Comparison of ENCODE assay signal across 1 fruit fly cellular context in genomic region chr3R:18396801-18397604, dm6.
TF ChIP-seq lines count a peak whose summit lies in the region.

Gene Vti1b, plus strand, starts transcription at chr3R:18396995.

TF ChIP-seq in whole organism, embryonic, 481 proteins besides CTCF, POLR2A, EP300 and RAD21 (continued from another document and continues in another):
- TF ChIP-seq CG10274 (GFP tag; optimal IDR thresholded peaks at IDR 0.05; lab: Kevin White, UChicago) (peak; percentile 83), CG6854 (GFP tag; optimal IDR thresholded peaks at IDR 0.05; lab: Kevin White, UChicago) (peak; percentile 82), CG9932 (GFP tag; IDR thresholded peaks at IDR 0.05; lab: Robert Waterston, UW) (peak; percentile 92), sqz (GFP tag; optimal IDR thresholded peaks at IDR 0.05; lab: Kevin White, UChicago) (peak; percentile 48), Sox102F (GFP tag; optimal IDR thresholded peaks at IDR 0.05; lab: Kevin White, UChicago) (peak; percentile 97), CG2678 (tag; optimal IDR thresholded peaks at IDR 0.05; lab: Kevin White, UChicago) (peak; percentile 96), unpg (GFP tag; optimal IDR thresholded peaks at IDR 0.05; lab: Kevin White, UChicago) (peak; percentile 93), Dbx (GFP tag; IDR thresholded peaks at IDR 0.05; lab: Robert Waterston, UW) (peak; percentile 88), E2f2 (GFP tag; IDR thresholded peaks at IDR 0.05; lab: Robert Waterston, UW) (peak; percentile 74), Myb (GFP tag; optimal IDR thresholded peaks at IDR 0.05; lab: Kevin White, UChicago) (peak; percentile 70), HLH4C (GFP tag; IDR thresholded peaks at IDR 0.05; lab: Robert Waterston, UW; ENCODE audit: partially characterized antibody) (peak; percentile 35; the same call in 1 of the 3 replicates), CG32767 (GFP tag; IDR thresholded peaks at IDR 0.05; lab: Robert Waterston, UW) (peak; percentile 92), zfh1 (GFP tag; IDR thresholded peaks at IDR 0.05; lab: Robert Waterston, UW) (peak; percentile 92), Gug (GFP tag; IDR thresholded peaks at IDR 0.05; lab: Robert Waterston, UW) (peak; percentile 94), CG30020 (tag; optimal IDR thresholded peaks at IDR 0.05; lab: Kevin White, UChicago) (peak; percentile 68), trem (tag; optimal IDR thresholded peaks at IDR 0.05; lab: Kevin White, UChicago) (peak; percentile 92), CG15011 (GFP tag; optimal IDR thresholded peaks at IDR 0.05; lab: Kevin White, UChicago) (peak; percentile 85), CG17829 (tag; optimal IDR thresholded peaks at IDR 0.05; lab: Kevin White, UChicago) (peak; percentile 94), CG10565 (GFP tag; optimal IDR thresholded peaks at IDR 0.05; lab: Kevin White, UChicago) (peak; percentile 62), Jarid2 (GFP tag; optimal IDR thresholded peaks at IDR 0.05; lab: Kevin White, UChicago) (peak; percentile 51), run (tag; optimal IDR thresholded peaks at IDR 0.05; lab: Kevin White, UChicago) (peak; percentile 77), mam (GFP tag; optimal IDR thresholded peaks at IDR 0.05; lab: Kevin White, UChicago) (peak; percentile 89), az2 (GFP tag; optimal IDR thresholded peaks at IDR 0.05; lab: Kevin White, UChicago) (peak; percentile 96), CG15514 (GFP tag; optimal IDR thresholded peaks at IDR 0.05; lab: Kevin White, UChicago) (peak; percentile 78), CG12769 (tag; optimal IDR thresholded peaks at IDR 0.05; lab: Kevin White, UChicago) (peak; percentile 93), ind (GFP tag; optimal IDR thresholded peaks at IDR 0.05; lab: Kevin White, UChicago) (peak; percentile 96), B-H1 (GFP tag; IDR thresholded peaks at IDR 0.05; lab: Robert Waterston, UW) (peak; percentile 88), CG18262 (tag; optimal IDR thresholded peaks at IDR 0.05; lab: Kevin White, UChicago) (peak; percentile 96), Dad (GFP tag; optimal IDR thresholded peaks at IDR 0.05; lab: Kevin White, UChicago) (peak; percentile 94), CG1602 (GFP tag; optimal IDR thresholded peaks at IDR 0.05; lab: Kevin White, UChicago) (peak; percentile 89), CG1647 (GFP tag; optimal IDR thresholded peaks at IDR 0.05; lab: Kevin White, UChicago) (peak; percentile 88), dm (GFP tag; optimal IDR thresholded peaks at IDR 0.05; lab: Kevin White, UChicago) (peak; percentile 93), bsh (GFP tag; optimal IDR thresholded peaks at IDR 0.05; lab: Kevin White, UChicago) (peak; percentile 91 to 98), fd102C (GFP tag; optimal IDR thresholded peaks at IDR 0.05; lab: Kevin White, UChicago) (peak; percentile 57), CG16779 (GFP tag; IDR thresholded peaks at IDR 0.05; lab: Robert Waterston, UW) (peak; percentile 77; the same call in 1 of the 2 replicates), salm (tag; optimal IDR thresholded peaks at IDR 0.05; lab: Kevin White, UChicago) (peak; percentile 85), CG16815 (GFP tag; optimal IDR thresholded peaks at IDR 0.05; lab: Kevin White, UChicago) (peak; percentile 94), psq (GFP tag; optimal IDR thresholded peaks at IDR 0.05; lab: Kevin White, UChicago) (peak; percentile 57), croc (GFP tag; conservative IDR thresholded peaks at IDR 0.05; lab: Robert Waterston, UW) (peak; percentile 93), gem (tag; optimal IDR thresholded peaks at IDR 0.05; lab: Kevin White, UChicago) (peak; percentile 95), CG4617 (GFP tag; optimal IDR thresholded peaks at IDR 0.05; lab: Kevin White, UChicago; ENCODE audit: borderline replicate concordance) (peak; percentile 85), CG1024 (GFP tag; IDR thresholded peaks at IDR 0.05; lab: Robert Waterston, UW) (peak; percentile 87), CG11247 (GFP tag; IDR thresholded peaks at IDR 0.05; lab: Robert Waterston, UW) (peak; percentile 88), H2.0 (GFP tag; IDR thresholded peaks at IDR 0.05; lab: Robert Waterston, UW) (peak; percentile 94), CG2120 (GFP tag; optimal IDR thresholded peaks at IDR 0.05; lab: Kevin White, UChicago) (peak; percentile 97), Fer2 (tag; optimal IDR thresholded peaks at IDR 0.05; lab: Kevin White, UChicago) (peak; percentile 73), Hr78 (GFP tag; optimal IDR thresholded peaks at IDR 0.05; lab: Kevin White, UChicago) (peak in 1 of 2 experiments; percentile 89), tx (GFP tag; optimal IDR thresholded peaks at IDR 0.05; lab: Kevin White, UChicago) (peak; percentile 92), da (GFP tag; optimal IDR thresholded peaks at IDR 0.05; lab: Kevin White, UChicago) (peak; percentile 79), CG17359 (tag; optimal IDR thresholded peaks at IDR 0.05; lab: Kevin White, UChicago) (peak; percentile 97), Fer1 (GFP tag; optimal IDR thresholded peaks at IDR 0.05; lab: Kevin White, UChicago) (peak; percentile 93), cwo (GFP tag; optimal IDR thresholded peaks at IDR 0.05; lab: Kevin White, UChicago) (peak; percentile 95), bowl (GFP tag; IDR thresholded peaks at IDR 0.05; lab: Robert Waterston, UW) (peak; percentile 81), chif (GFP tag; optimal IDR thresholded peaks at IDR 0.05; lab: Kevin White, UChicago) (peak; percentile 93 to 97), E2f1 (GFP tag; IDR thresholded peaks at IDR 0.05; lab: Robert Waterston, UW) (peak; percentile 90), Camta (GFP tag; optimal IDR thresholded peaks at IDR 0.05; lab: Kevin White, UChicago) (peak; percentile 80), jigr1 (GFP tag; IDR thresholded peaks at IDR 0.05; lab: Robert Waterston, UW) (peak; percentile 87), phol (tag; optimal IDR thresholded peaks at IDR 0.05; lab: Kevin White, UChicago) (peak; percentile 94), CG15696 (tag; optimal IDR thresholded peaks at IDR 0.05; lab: Kevin White, UChicago) (peak; percentile 76), HLH3B (GFP tag; IDR thresholded peaks at IDR 0.05; lab: Robert Waterston, UW) (peak; percentile 93), lbe (GFP tag; optimal IDR thresholded peaks at IDR 0.05; lab: Kevin White, UChicago) (peak; percentile 93), en (GFP tag; optimal IDR thresholded peaks at IDR 0.05; lab: Kevin White, UChicago) (peak; percentile 88), HmgD (GFP tag; optimal IDR thresholded peaks at IDR 0.05; lab: Kevin White, UChicago) (peak; percentile 78), CG3838 (GFP tag; optimal IDR thresholded peaks at IDR 0.05; lab: Kevin White, UChicago) (peak; percentile 89), CG13287 (GFP tag; IDR thresholded peaks at IDR 0.05; lab: Robert Waterston, UW; ENCODE audit: partially characterized antibody) (no peak; the same call in 1 of the 2 replicates), CG7556 (GFP tag; optimal IDR thresholded peaks at IDR 0.05; lab: Kevin White, UChicago) (peak; percentile 93), Rx (GFP tag; IDR thresholded peaks at IDR 0.05; lab: Robert Waterston, UW) (peak; percentile 87), cas (GFP tag; IDR thresholded peaks at IDR 0.05; lab: Robert Waterston, UW) (0 out of 2 replicates have a peak, but pooled peaks have one; percentile 37), dimm (GFP tag; IDR thresholded peaks at IDR 0.05; lab: Robert Waterston, UW) (peak; percentile 81), Dp (GFP tag; optimal IDR thresholded peaks at IDR 0.05; lab: Kevin White, UChicago) (no peak), ato (GFP tag; IDR thresholded peaks at IDR 0.05; lab: Robert Waterston, UW; ENCODE audit: partially characterized antibody) (no peak), fru (optimal IDR thresholded peaks at IDR 0.05; lab: Kevin White, UChicago) (no peak), CG12236 (GFP tag; optimal IDR thresholded peaks at IDR 0.05; lab: Kevin White, UChicago) (peak; percentile 91), klu (GFP tag; IDR thresholded peaks at IDR 0.05; lab: Robert Waterston, UW) (peak; percentile 93), CG13894 (tag; optimal IDR thresholded peaks at IDR 0.05; lab: Kevin White, UChicago) (peak; percentile 33), ERR (GFP tag; optimal IDR thresholded peaks at IDR 0.05; lab: Kevin White, UChicago) (peak; percentile 89), CG15073 (GFP tag; optimal IDR thresholded peaks at IDR 0.05; lab: Kevin White, UChicago) (peak; percentile 61), CG10366 (GFP tag; IDR thresholded peaks at IDR 0.05; lab: Robert Waterston, UW) (peak; percentile 94), Kr (GFP tag; optimal IDR thresholded peaks at IDR 0.05; lab: Kevin White, UChicago) (peak; percentile 54), CG7987 (GFP tag; optimal IDR thresholded peaks at IDR 0.05; lab: Kevin White, UChicago) (peak; percentile 88), Antp (GFP tag; optimal IDR thresholded peaks at IDR 0.05; lab: Kevin White, UChicago) (peak; percentile 85), Max (GFP tag; optimal IDR thresholded peaks at IDR 0.05; lab: Kevin White, UChicago) (peak; percentile 95), CG10654 (GFP tag; optimal IDR thresholded peaks at IDR 0.05; lab: Kevin White, UChicago) (peak; percentile 90), CG11695 (GFP tag; IDR thresholded peaks at IDR 0.05; lab: Robert Waterston, UW) (peak; percentile 91), sisA (GFP tag; IDR thresholded peaks at IDR 0.05; lab: Robert Waterston, UW) (peak; percentile 96), CG5180 (GFP tag; optimal IDR thresholded peaks at IDR 0.05; lab: Kevin White, UChicago) (peak; percentile 81), BtbVII (GFP tag; optimal IDR thresholded peaks at IDR 0.05; lab: Kevin White, UChicago) (peak; percentile 90), CG11456 (GFP tag; IDR thresholded peaks at IDR 0.05; lab: Robert Waterston, UW) (peak; percentile 93), CG7357 (GFP tag; IDR thresholded peaks at IDR 0.05; lab: Robert Waterston, UW) (peak; percentile 83), ewg (GFP tag; optimal IDR thresholded peaks at IDR 0.05; lab: Kevin White, UChicago) (peak; percentile 89), Lpt (GFP tag; optimal IDR thresholded peaks at IDR 0.05; lab: Kevin White, UChicago) (no peak), ab (GFP tag; optimal IDR thresholded peaks at IDR 0.05; lab: Kevin White, UChicago) (peak; percentile 94), CG15601 (tag; optimal IDR thresholded peaks at IDR 0.05; lab: Kevin White, UChicago) (peak; percentile 92), CG3065 (GFP tag; optimal IDR thresholded peaks at IDR 0.05; lab: Kevin White, UChicago) (peak; percentile 87), btn (GFP tag; optimal IDR thresholded peaks at IDR 0.05; lab: Kevin White, UChicago) (peak; percentile 83), Dref (GFP tag; IDR thresholded peaks at IDR 0.05; lab: Robert Waterston, UW) (peak; percentile 24; the same call in 1 of the 2 replicates), seq (GFP tag; IDR thresholded peaks at IDR 0.05; lab: Robert Waterston, UW) (peak; percentile 89), ttk (GFP tag; IDR thresholded peaks at IDR 0.05; lab: Robert Waterston, UW) (peak; percentile 92), tap (tag; optimal IDR thresholded peaks at IDR 0.05; lab: Kevin White, UChicago) (peak; percentile 94), vfl (GFP tag; optimal IDR thresholded peaks at IDR 0.05; lab: Kevin White, UChicago) (peak; percentile 78), esg (GFP tag; conservative IDR thresholded peaks at IDR 0.05; lab: Robert Waterston, UW) (peak; percentile 92), bab2 (GFP tag; optimal IDR thresholded peaks at IDR 0.05; lab: Kevin White, UChicago) (peak; percentile 97), ATbp (GFP tag; optimal IDR thresholded peaks at IDR 0.05; lab: Kevin White, UChicago) (peak; percentile 90), lilli (GFP tag; optimal IDR thresholded peaks at IDR 0.05; lab: Kevin White, UChicago) (peak; percentile 97), Ets65A (GFP tag; lab: Kevin White, UChicago) (peak; percentile 99), CG1832 (GFP tag; optimal IDR thresholded peaks at IDR 0.05; lab: Kevin White, UChicago) (no peak), H15 (GFP tag; IDR thresholded peaks at IDR 0.05; lab: Robert Waterston, UW) (peak; percentile 91), Dip3 (GFP tag; optimal IDR thresholded peaks at IDR 0.05; lab: Kevin White, UChicago) (peak; percentile 92), Ravus (GFP tag; IDR thresholded peaks at IDR 0.05; lab: Robert Waterston, UW) (peak; percentile 82), Bdp1 (GFP tag; optimal IDR thresholded peaks at IDR 0.05; lab: Kevin White, UChicago) (peak; percentile 82), CG12659 (GFP tag; optimal IDR thresholded peaks at IDR 0.05; lab: Kevin White, UChicago) (peak; percentile 93), NfI (GFP tag; optimal IDR thresholded peaks at IDR 0.05; lab: Kevin White, UChicago) (peak; percentile 95), CG2116 (GFP tag; optimal IDR thresholded peaks at IDR 0.05; lab: Kevin White, UChicago) (peak; percentile 69), CrebB (tag; optimal IDR thresholded peaks at IDR 0.05; lab: Kevin White, UChicago) (peak; percentile 85), fd3F (GFP tag; optimal IDR thresholded peaks at IDR 0.05; lab: Kevin White, UChicago) (peak; percentile 84), ci (GFP tag; IDR thresholded peaks at IDR 0.05; lab: Robert Waterston, UW) (peak; percentile 97), CG8388 (GFP tag; optimal IDR thresholded peaks at IDR 0.05; lab: Kevin White, UChicago) (peak; percentile 92), Side (GFP tag; optimal IDR thresholded peaks at IDR 0.05; lab: Kevin White, UChicago) (peak; percentile 88), CG14965 (GFP tag; optimal IDR thresholded peaks at IDR 0.05; lab: Kevin White, UChicago; ENCODE audit: borderline replicate concordance) (peak; percentile 61), CG31365 (tag; optimal IDR thresholded peaks at IDR 0.05; lab: Kevin White, UChicago) (peak; percentile 83), Vsx1 (GFP tag; optimal IDR thresholded peaks at IDR 0.05; lab: Kevin White, UChicago) (peak; percentile 87), fd64A (GFP tag; optimal IDR thresholded peaks at IDR 0.05; lab: Kevin White, UChicago) (peak; percentile 86), Nf-YA (GFP tag; IDR thresholded peaks at IDR 0.05; lab: Robert Waterston, UW) (peak; percentile 90), Xbp1 (GFP tag; optimal IDR thresholded peaks at IDR 0.05; lab: Kevin White, UChicago) (peak; percentile 96), CG9727 (GFP tag; optimal IDR thresholded peaks at IDR 0.05; lab: Kevin White, UChicago) (peak; percentile 95), CG6254 (GFP tag; optimal IDR thresholded peaks at IDR 0.05; lab: Kevin White, UChicago) (peak; percentile 90), wek (GFP tag; optimal IDR thresholded peaks at IDR 0.05; lab: Kevin White, UChicago) (peak; percentile 60), CG13424 (tag; optimal IDR thresholded peaks at IDR 0.05; lab: Kevin White, UChicago) (peak; percentile 92), CG17361 (GFP tag; IDR thresholded peaks at IDR 0.05; lab: Robert Waterston, UW) (peak; percentile 95), sr (GFP tag; IDR thresholded peaks at IDR 0.05; lab: Robert Waterston, UW) (peak; percentile 87), CG2712 (tag; optimal IDR thresholded peaks at IDR 0.05; lab: Kevin White, UChicago) (peak; percentile 97)
